Fruit fly (Drosophila melanogaster) whole organism, embryonic: ENCODE measurements around the gene mEFG1.
A peak's percentile ranks its signal among the peaks of the same experiment; 100 is the strongest.

Experiments used
- ATbp ChIP-seq: fragments of 200-800 bp; sonication (Bioruptor generic); optimal IDR thresholded peaks from 2 replicates; lab custom pipeline; 2017; ENCODE audit warnings: missing biosample characterization, mild to moderate bottlenecking, missing genetic modification characterization, missing genetic modification reagents
- Atf-2 ChIP-seq: fragments of 200-800 bp; sonication (Bioruptor generic); optimal IDR thresholded peaks from 2 replicates; lab custom pipeline; 2016; ENCODE audit warnings: missing biosample characterization, missing genetic modification characterization
- Awh ChIP-seq: fragments of 200-800 bp; sonication (Bioruptor generic); IDR thresholded peaks from 2 replicates; pipeline ENCODE4, ENCODE4 v1.3.6; 2022; ENCODE audit warnings: missing biosample characterization, missing genetic modification characterization
- CG10366 ChIP-seq: fragments of 200-800 bp; sonication (Bioruptor generic); IDR thresholded peaks from 2 replicates; pipeline ENCODE4 v1.3.6; 2022; ENCODE audit warnings: missing biosample characterization, missing genetic modification characterization
- CG10431 ChIP-seq: fragments of 200-800 bp; sonication (Bioruptor generic); optimal IDR thresholded peaks from 3 replicates; lab custom pipeline; 2018; ENCODE audit warnings: missing biosample characterization, mild to moderate bottlenecking, missing genetic modification characterization
- CG12104 ChIP-seq: fragments of 200-800 bp; sonication (Bioruptor generic); optimal IDR thresholded peaks from 3 replicates; lab custom pipeline; 2016; ENCODE audit warnings: missing biosample characterization, missing genetic modification characterization
- CG14710 ChIP-seq: fragments of 200-800 bp; sonication (Bioruptor generic); optimal IDR thresholded peaks from 3 replicates; lab custom pipeline; 2019; ENCODE audit warnings: missing biosample characterization, mild to moderate bottlenecking, missing genetic modification characterization, moderate library complexity
- CG15696 ChIP-seq: fragments of 200-800 bp; sonication (Bioruptor generic); optimal IDR thresholded peaks from 2 replicates; lab custom pipeline; 2019; ENCODE audit warnings: missing biosample characterization, mild to moderate bottlenecking, missing genetic modification characterization, moderate library complexity
- CG16863 ChIP-seq: fragments of 200-800 bp; sonication (Bioruptor generic); optimal IDR thresholded peaks from 3 replicates; lab custom pipeline; 2016; ENCODE audit warnings: missing biosample characterization, missing genetic modification characterization
- CG2199 ChIP-seq: fragments of 200-800 bp; sonication (Bioruptor generic); IDR thresholded peaks from 3 replicates; pipeline ENCODE4 v1.3.6; 2022; ENCODE audit warnings: missing biosample characterization, missing genetic modification characterization
- CG2202 ChIP-seq: fragments of 200-800 bp; sonication (Bioruptor generic); optimal IDR thresholded peaks from 2 replicates; lab custom pipeline; 2018; ENCODE audit warnings: missing biosample characterization, mild to moderate bottlenecking, missing genetic modification characterization
- CG33213 ChIP-seq: fragments of 200-800 bp; sonication (Bioruptor generic); optimal IDR thresholded peaks from 3 replicates; lab custom pipeline; 2016; ENCODE audit warnings: missing biosample characterization, missing genetic modification characterization
- CG3726 ChIP-seq: fragments of 200-800 bp; sonication (Bioruptor generic); IDR thresholded peaks from 3 replicates; pipeline ENCODE4, ENCODE4 v1.3.6; 2022; ENCODE audit warnings: missing biosample characterization, missing genetic modification characterization
- CG4328 ChIP-seq: fragments of 200-800 bp; sonication (Bioruptor generic); optimal IDR thresholded peaks from 3 replicates; lab custom pipeline; 2017; ENCODE audit warnings: missing biosample characterization, missing genetic modification reagents, missing genetic modification characterization
- CG43689 ChIP-seq: fragments of 200-800 bp; sonication (Bioruptor generic); IDR thresholded peaks from 2 replicates; pipeline ENCODE4 v1.3.6; 2022; ENCODE audit warnings: missing biosample characterization, missing genetic modification characterization
- CG7271 ChIP-seq: fragments of 200-800 bp; sonication (Bioruptor generic); optimal IDR thresholded peaks from 2 replicates; lab custom pipeline; 2018; ENCODE audit warnings: missing biosample characterization, mild to moderate bottlenecking, missing genetic modification characterization, moderate library complexity
- CkIIα-i1 ChIP-seq: fragments of 200-800 bp; sonication (Bioruptor generic); IDR thresholded peaks from 2 replicates; pipeline ENCODE4 v1.3.6; 2022; ENCODE audit warnings: missing biosample characterization, missing genetic modification characterization
- D19B ChIP-seq: fragments of 200-800 bp; sonication (Bioruptor generic); optimal IDR thresholded peaks from 2 replicates; lab custom pipeline; 2017; ENCODE audit warnings: missing biosample characterization, mild to moderate bottlenecking, missing genetic modification characterization
- Dip3 ChIP-seq: fragments of 200-800 bp; sonication (Bioruptor generic); optimal IDR thresholded peaks from 3 replicates; lab custom pipeline; 2016; ENCODE audit warnings: missing biosample characterization, missing genetic modification characterization
- Doc3 ChIP-seq: fragments of 200-800 bp; sonication (Bioruptor generic); IDR thresholded peaks from 3 replicates; pipeline ENCODE4 v1.3.6; 2022; ENCODE audit warnings: missing biosample characterization, missing genetic modification characterization; ENCODE audit not compliant: partially characterized antibody
- E2f2 ChIP-seq: fragments of 200-800 bp; sonication (Bioruptor generic); IDR thresholded peaks from 2 replicates; pipeline ENCODE4 v1.3.6; 2022; ENCODE audit warnings: missing biosample characterization, missing genetic modification characterization
- GATAe ChIP-seq: fragments of 200-800 bp; sonication (Bioruptor generic); conservative IDR thresholded peaks from 2 replicates; pipeline ENCODE4 v1.3.6; 2022; ENCODE audit warnings: missing biosample characterization, missing genetic modification characterization
- Hr51 ChIP-seq, 2 experiments: fragments of 200-800 bp; sonication (Bioruptor generic); optimal IDR thresholded peaks; 2 replicates in 1 of 2; 3 replicates in 1 of 2; lab custom pipeline; 2016 to 2018; ENCODE audit warnings: missing biosample characterization in 2 of 2, missing genetic modification characterization in 2 of 2, mild to moderate bottlenecking in 1 of 2, moderate library complexity in 1 of 2
- Jarid2 ChIP-seq: fragments of 200-800 bp; sonication (Bioruptor generic); optimal IDR thresholded peaks from 3 replicates; lab custom pipeline; 2017; ENCODE audit warnings: mild to moderate bottlenecking, missing biosample characterization, missing genetic modification reagents, missing genetic modification characterization
- MBD-R2 ChIP-seq: fragments of 200-800 bp; sonication (Bioruptor generic); IDR thresholded peaks from 2 replicates; pipeline ENCODE4 v1.3.6; 2022; ENCODE audit warnings: missing biosample characterization, missing genetic modification characterization
- Mes4 ChIP-seq: fragments of 200-800 bp; sonication (Bioruptor generic); optimal IDR thresholded peaks from 2 replicates; lab custom pipeline; 2016; ENCODE audit warnings: missing biosample characterization, missing genetic modification characterization
- Neu2 ChIP-seq: fragments of 200-800 bp; sonication (Bioruptor generic); optimal IDR thresholded peaks from 3 replicates; lab custom pipeline; 2016; ENCODE audit warnings: missing biosample characterization, missing genetic modification characterization, borderline replicate concordance
- Pdp1 ChIP-seq, 2 experiments: fragments of 200-800 bp; sonication (Bioruptor generic); optimal IDR thresholded peaks; 3 replicates each; lab custom pipeline; 2016; ENCODE audit warnings: missing biosample characterization in 2 of 2, missing genetic modification characterization in 2 of 2, mild to moderate bottlenecking in 1 of 2, moderate library complexity in 1 of 2
- Rfx ChIP-seq: fragments of 200-800 bp; sonication (Bioruptor generic); IDR thresholded peaks from 2 replicates; pipeline ENCODE4 v1.3.6; 2022; ENCODE audit warnings: missing biosample characterization, missing genetic modification characterization
- Rx ChIP-seq: fragments of 200-800 bp; sonication (Bioruptor generic); IDR thresholded peaks from 2 replicates; pipeline ENCODE4 v1.3.6; 2022; ENCODE audit warnings: missing biosample characterization, missing genetic modification characterization
- Scr ChIP-seq: fragments of 200-800 bp; sonication (Bioruptor generic); IDR thresholded peaks from 2 replicates; pipeline ENCODE4 v1.3.6; 2022; ENCODE audit warnings: missing biosample characterization, missing genetic modification characterization; ENCODE audit not compliant: partially characterized antibody
- Trl ChIP-seq, 3 experiments: fragments of >200 bp in 2 of 3; fragments of 200-800 bp in 1 of 3; sonication (Bioruptor generic) in 1 of 3; optimal IDR thresholded peaks; 2 replicates in 1 of 3; 3 replicates in 2 of 3; lab custom pipeline; 2016 to 2017; ENCODE audit warnings: missing biosample characterization in 1 of 3, missing genetic modification characterization in 1 of 3
- br ChIP-seq: fragments of >200 bp; optimal IDR thresholded peaks from 2 replicates; lab custom pipeline; 2017
- caup ChIP-seq: fragments of 200-800 bp; sonication (Bioruptor generic); optimal IDR thresholded peaks from 3 replicates; lab custom pipeline; 2017; ENCODE audit warnings: missing biosample characterization, mild to moderate bottlenecking, missing genetic modification characterization, moderate library complexity; ENCODE audit not compliant: severe bottlenecking
- corto ChIP-seq: fragments of 200-800 bp; sonication (Bioruptor generic); optimal IDR thresholded peaks from 2 replicates; lab custom pipeline; 2016; ENCODE audit warnings: missing biosample characterization, mild to moderate bottlenecking, missing genetic modification characterization, moderate library complexity
- crp ChIP-seq, 2 experiments: fragments of 200-800 bp; sonication (Bioruptor generic); optimal IDR thresholded peaks; 2 replicates in 1 of 2; 3 replicates in 1 of 2; lab custom pipeline; 2017; ENCODE audit warnings: missing biosample characterization in 2 of 2, missing genetic modification characterization in 2 of 2, mild to moderate bottlenecking in 1 of 2, moderate library complexity in 1 of 2
- eve ChIP-seq, 2 experiments: fragments of >200 bp; optimal IDR thresholded peaks; 2 replicates each; lab custom pipeline; 2017; ENCODE audit warnings: missing biosample characterization in 2 of 2, missing genetic modification characterization in 2 of 2
- fd3F ChIP-seq: fragments of 200-800 bp; sonication (Bioruptor generic); optimal IDR thresholded peaks from 2 replicates; lab custom pipeline; 2018; ENCODE audit warnings: missing biosample characterization, mild to moderate bottlenecking, missing genetic modification characterization, moderate library complexity
- ind ChIP-seq: fragments of 200-800 bp; sonication (Bioruptor generic); optimal IDR thresholded peaks from 3 replicates; lab custom pipeline; 2016; ENCODE audit warnings: missing biosample characterization, missing genetic modification characterization
- insv ChIP-seq, 2 experiments: fragments of 200-800 bp; sonication (Bioruptor generic); optimal IDR thresholded peaks; 3 replicates each; lab custom pipeline; 2016 to 2018; ENCODE audit warnings: missing biosample characterization in 2 of 2, missing genetic modification characterization in 2 of 2
- nau ChIP-seq: fragments of 200-800 bp; sonication (Bioruptor generic); optimal IDR thresholded peaks from 3 replicates; lab custom pipeline; 2017; ENCODE audit warnings: missing biosample characterization, mild to moderate bottlenecking, missing genetic modification characterization, missing genetic modification reagents
- pita ChIP-seq: fragments of 200-800 bp; sonication (Bioruptor generic); optimal IDR thresholded peaks from 2 replicates; lab custom pipeline; 2017; ENCODE audit warnings: missing biosample characterization, mild to moderate bottlenecking, missing genetic modification characterization
- pzg ChIP-seq: fragments of 200-800 bp; sonication (Bioruptor generic); optimal IDR thresholded peaks from 3 replicates; lab custom pipeline; 2018; ENCODE audit warnings: missing biosample characterization, mild to moderate bottlenecking, missing genetic modification characterization, moderate library complexity
- sna ChIP-seq: fragments of 200-800 bp; sonication (Bioruptor generic); IDR thresholded peaks from 2 replicates; pipeline ENCODE4 v1.3.6; 2022; ENCODE audit warnings: missing biosample characterization, missing genetic modification characterization; ENCODE audit not compliant: partially characterized antibody
- tna ChIP-seq: fragments of 200-800 bp; sonication (Bioruptor generic); IDR thresholded peaks from 2 replicates; pipeline ENCODE4 v1.3.6; 2022; ENCODE audit warnings: missing biosample characterization, missing genetic modification characterization; ENCODE audit not compliant: partially characterized antibody
- tup ChIP-seq: fragments of 200-800 bp; sonication (Bioruptor generic); optimal IDR thresholded peaks from 2 replicates; lab custom pipeline; 2016; ENCODE audit warnings: missing biosample characterization, mild to moderate bottlenecking, missing genetic modification characterization, moderate library complexity
- wek ChIP-seq: fragments of 200-800 bp; sonication (Bioruptor generic); optimal IDR thresholded peaks from 3 replicates; lab custom pipeline; 2018; ENCODE audit warnings: missing biosample characterization, mild to moderate bottlenecking, missing genetic modification characterization, moderate library complexity

mEFG1 gene

DNA sequence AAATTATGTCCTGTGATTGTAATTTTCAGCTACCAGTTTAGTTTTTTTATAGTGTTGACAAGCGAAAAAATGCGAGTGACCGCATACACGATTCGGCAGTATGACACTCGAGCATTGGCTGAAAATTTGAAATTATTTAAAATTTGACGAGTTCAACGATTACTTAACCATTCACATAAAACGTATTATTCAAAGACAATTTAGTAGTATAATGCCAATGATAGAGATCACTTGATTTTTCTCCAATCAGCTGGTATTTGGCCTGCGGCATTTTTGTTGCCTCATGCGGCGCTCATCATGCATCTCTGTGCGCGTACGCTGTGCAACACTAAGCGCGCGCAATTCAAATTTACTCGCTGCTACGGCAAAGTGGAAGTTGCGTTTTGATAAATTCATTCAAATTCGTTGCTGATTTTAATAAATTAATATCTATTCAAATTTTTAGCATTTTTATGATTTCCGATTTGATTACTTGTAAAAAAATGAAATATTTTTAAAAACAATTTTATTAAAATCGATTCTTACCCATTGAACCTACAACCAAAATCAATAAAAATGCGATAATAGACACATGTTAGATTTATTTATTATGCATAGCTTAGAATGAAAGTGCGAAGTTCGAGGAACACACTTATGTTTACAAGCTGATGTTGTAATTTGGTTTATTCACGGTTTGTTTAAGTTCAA is 28.4 kb downstream of the mEFG1 start, which contains the start of gene CG4497:
TSS of gene CG4497 (minus strand) at position 238 of the 687 bp plus-strand sequence.
- TF ChIP-seq CG43689 (GFP tag; lab: Robert Waterston, UW) = peak; percentile 84
- peak; percentile 97 for TF ChIP-seq E2f2 (GFP tag; lab: Robert Waterston, UW)
- TF ChIP-seq CG10431 (GFP tag; lab: Kevin White, UChicago) = peak; percentile 59
- TF ChIP-seq CG10366 (GFP tag; lab: Robert Waterston, UW) = peak; percentile 94
- TF ChIP-seq D19B (GFP tag; lab: Kevin White, UChicago) = peak; percentile 70
- TF ChIP-seq ind = peak; percentile 95
- TF ChIP-seq Jarid2 = peak; percentile 54
- TF ChIP-seq eve (GFP tag; optimal IDR thresholded peaks at IDR 0.05; lab: Kevin White, UChicago) = peak in 1 of 2 experiments; percentile 90
- TF ChIP-seq caup (GFP tag; lab: Kevin White, UChicago) = peak; percentile 89
- peak; percentile 91 to 96 for TF ChIP-seq Hr51 (GFP tag; optimal IDR thresholded peaks at IDR 0.05; lab: Kevin White, UChicago)
- TF ChIP-seq br (lab: Kevin White, UChicago) = no peak
- peak; percentile 66 for TF ChIP-seq nau (GFP tag; lab: Kevin White, UChicago)
- peak; percentile 7 to 83 for TF ChIP-seq crp (GFP tag; optimal IDR thresholded peaks at IDR 0.05; lab: Kevin White, UChicago)
- TF ChIP-seq Rfx (GFP tag; lab: Robert Waterston, UW) = peak; percentile 97
- peak; percentile 83 for TF ChIP-seq tup (GFP tag; lab: Kevin White, UChicago)
- no peak for TF ChIP-seq pita (GFP tag; lab: Kevin White, UChicago)
- peak in 1 of 2 experiments; percentile 52 for TF ChIP-seq insv (GFP tag; optimal IDR thresholded peaks at IDR 0.05; lab: Kevin White, UChicago)
- peak; percentile 94 for TF ChIP-seq CG33213 (GFP tag; lab: Kevin White, UChicago)
- 0 out of 3 replicates have a peak, but pooled peaks have one; percentile 37 for TF ChIP-seq Doc3
- peak; percentile 49 for TF ChIP-seq Neu2 (GFP tag; lab: Kevin White, UChicago)
- TF ChIP-seq corto (GFP tag; lab: Kevin White, UChicago) = no peak
- peak; percentile 70 for TF ChIP-seq sna (GFP tag; lab: Robert Waterston, UW)
- TF ChIP-seq CG7271 (tag; lab: Kevin White, UChicago) = no peak
- TF ChIP-seq CkIIα-i1 = peak; percentile 77
- TF ChIP-seq Atf-2 (GFP tag; lab: Kevin White, UChicago) = peak; percentile 94
- TF ChIP-seq Scr = peak; percentile 70
- peak; percentile 86 for TF ChIP-seq CG12104 (GFP tag; lab: Kevin White, UChicago)
- peak; percentile 93 for TF ChIP-seq MBD-R2 (GFP tag; lab: Robert Waterston, UW)
- peak; percentile 81 for TF ChIP-seq CG4328 (GFP tag; lab: Kevin White, UChicago)
- TF ChIP-seq pzg (GFP tag; lab: Kevin White, UChicago) = peak; percentile 63
- peak; percentile 98 for TF ChIP-seq Dip3 (GFP tag; lab: Kevin White, UChicago)
- peak; percentile 93 for TF ChIP-seq CG16863 (GFP tag; lab: Kevin White, UChicago)
- peak; percentile 87 to 95 for TF ChIP-seq Pdp1 (GFP tag; optimal IDR thresholded peaks at IDR 0.05; lab: Kevin White, UChicago)
- peak; percentile 64 for TF ChIP-seq CG2202
- TF ChIP-seq Awh (GFP tag; lab: Robert Waterston, UW) = peak; percentile 78; the same call in 1 of the 2 replicates
- TF ChIP-seq CG15696 (tag; lab: Kevin White, UChicago) = peak; percentile 94
- TF ChIP-seq CG3726 (GFP tag; lab: Robert Waterston, UW) = peak; percentile 86; the same call in 2 of the 3 replicates
- TF ChIP-seq wek (GFP tag; lab: Kevin White, UChicago) = no peak
- peak; percentile 91 for TF ChIP-seq CG14710 (tag; lab: Kevin White, UChicago)
- TF ChIP-seq ATbp (GFP tag; lab: Kevin White, UChicago) = peak; percentile 50
- TF ChIP-seq Mes4 (GFP tag; lab: Kevin White, UChicago) = peak; percentile 86
- TF ChIP-seq Rx (GFP tag; lab: Robert Waterston, UW) = peak; percentile 89
- TF ChIP-seq Trl (optimal IDR thresholded peaks at IDR 0.05; lab: Kevin White, UChicago) = no peak
- TF ChIP-seq Trl (GFP tag; optimal IDR thresholded peaks at IDR 0.05; lab: Kevin White, UChicago) = peak; percentile 95
- TF ChIP-seq GATAe (GFP tag; lab: Robert Waterston, UW) = peak; percentile 71; the same call in 1 of the 2 replicates
- peak; percentile 66; the same call in 2 of the 3 replicates for TF ChIP-seq CG2199 (GFP tag; lab: Robert Waterston, UW)
- peak; percentile 88 for TF ChIP-seq fd3F (GFP tag; lab: Kevin White, UChicago)
- peak; percentile 66 for TF ChIP-seq tna (GFP tag; lab: Robert Waterston, UW)
